Worm (Caenorhabditis elegans): Measurements from ENCODE around the gene vps-50.

ce11 chrIII:10877542-10877941 is 8.5 kb downstream of the vps-50 start:
- TF ChIP-seq sox-4 (tag; optimal IDR thresholded peaks at IDR 0.05) (no peak), nhr-11 (tag; optimal IDR thresholded peaks at IDR 0.05) (no peak), ceh-6 (GFP tag; optimal IDR thresholded peaks at IDR 0.05) (no peak)

All from whole organism, late embryonic.